Worm (Caenorhabditis elegans) whole organism, mixed stage, embryonic: ENCODE data around the gene rpoa-12.

Source experiments
- M03D4.4 ChIP-seq: sonication (generic microtip); optimal IDR thresholded peaks from 2 replicates; lab custom pipeline; 2017; ENCODE audit warnings: mild to moderate bottlenecking, missing genetic modification characterization, missing compliant biosample characterization
- bed-3 ChIP-seq: fragments of 200-800 bp; sonication (Bioruptor generic); optimal IDR thresholded peaks from 3 replicates; lab custom pipeline; 2018; ENCODE audit warnings: mild to moderate bottlenecking, missing genetic modification characterization, moderate library complexity, missing compliant biosample characterization
- blmp-1 ChIP-seq: fragments of 150-350 bp; optimal IDR thresholded peaks from 2 replicates; lab custom pipeline; 2014; ENCODE audit warnings: missing biosample characterization, missing genetic modification characterization
- ceh-39 ChIP-seq: fragments of 150-350 bp; optimal IDR thresholded peaks from 2 replicates; lab custom pipeline; 2014; ENCODE audit warnings: missing biosample characterization, missing genetic modification characterization
- ceh-43 ChIP-seq: fragments of 200-800 bp; sonication (Bioruptor generic); optimal IDR thresholded peaks from 2 replicates; lab custom pipeline; 2018; ENCODE audit warnings: mild to moderate bottlenecking, missing genetic modification characterization, moderate library complexity, missing compliant biosample characterization
- ceh-83 ChIP-seq: fragments of 200-800 bp; sonication (Bioruptor generic); optimal IDR thresholded peaks from 2 replicates; lab custom pipeline; 2018; ENCODE audit warnings: mild to moderate bottlenecking, missing genetic modification characterization, missing compliant biosample characterization
- ces-1 ChIP-seq: fragments of 150-350 bp; optimal IDR thresholded peaks from 2 replicates; lab custom pipeline; 2014; ENCODE audit warnings: missing biosample characterization, missing genetic modification reagents, missing genetic modification characterization
- cnd-1 ChIP-seq: fragments of 200-800 bp; sonication (Bioruptor generic); optimal IDR thresholded peaks from 2 replicates; lab custom pipeline; 2018; ENCODE audit warnings: mild to moderate bottlenecking, missing genetic modification characterization, missing compliant biosample characterization
- elt-1 ChIP-seq: sonication (generic microtip); optimal IDR thresholded peaks from 2 replicates; lab custom pipeline; 2017; ENCODE audit warnings: missing genetic modification characterization, mild to moderate bottlenecking, missing compliant biosample characterization, antibody characterized with exemption, moderate library complexity, borderline replicate concordance; ENCODE audit not compliant: insufficient read depth
- elt-3 ChIP-seq: fragments of 150-350 bp; optimal IDR thresholded peaks from 2 replicates; lab custom pipeline; 2014; ENCODE audit warnings: missing biosample characterization, missing genetic modification characterization
- flh-1 ChIP-seq: fragments of 200-800 bp; sonication (Bioruptor generic); optimal IDR thresholded peaks from 2 replicates; lab custom pipeline; 2018; ENCODE audit warnings: mild to moderate bottlenecking, missing genetic modification characterization, moderate library complexity, missing compliant biosample characterization
- hlh-1 ChIP-seq: fragments of 150-350 bp; optimal IDR thresholded peaks from 2 replicates; lab custom pipeline; 2014; ENCODE audit warnings: missing biosample characterization, missing genetic modification reagents, missing genetic modification characterization
- lin-13 ChIP-seq: fragments of 150-350 bp; optimal IDR thresholded peaks from 2 replicates; lab custom pipeline; 2014; ENCODE audit warnings: missing biosample characterization, missing genetic modification characterization
- lin-32 ChIP-seq: fragments of 200-800 bp; sonication (Bioruptor generic); optimal IDR thresholded peaks from 2 replicates; lab custom pipeline; 2018; ENCODE audit warnings: mild to moderate bottlenecking, missing genetic modification characterization, missing compliant biosample characterization
- lsy-2 ChIP-seq: fragments of 150-350 bp; optimal IDR thresholded peaks from 2 replicates; lab custom pipeline; 2014; ENCODE audit warnings: missing biosample characterization, missing genetic modification characterization
- mab-5 ChIP-seq: fragments of 150-350 bp; optimal IDR thresholded peaks from 2 replicates; lab custom pipeline; 2014; ENCODE audit warnings: missing biosample characterization, missing genetic modification characterization
- nhr-12 ChIP-seq: fragments of 150-350 bp; optimal IDR thresholded peaks from 2 replicates; lab custom pipeline; 2014; ENCODE audit warnings: missing biosample characterization, missing genetic modification characterization
- nhr-2 ChIP-seq: fragments of 150-350 bp; optimal IDR thresholded peaks from 2 replicates; lab custom pipeline; 2014; ENCODE audit warnings: missing biosample characterization, missing genetic modification characterization
- nhr-237 ChIP-seq: fragments of 150-350 bp; optimal IDR thresholded peaks from 2 replicates; lab custom pipeline; 2014; ENCODE audit warnings: missing biosample characterization, missing genetic modification characterization
- pha-4 ChIP-seq: fragments of 150-350 bp; optimal IDR thresholded peaks from 2 replicates; lab custom pipeline; 2018; ENCODE audit warnings: missing biosample characterization, missing genetic modification reagents, missing genetic modification characterization
- snpc-4 ChIP-seq: fragments of 150-350 bp; optimal IDR thresholded peaks from 2 replicates; lab custom pipeline; 2014; ENCODE audit warnings: missing biosample characterization, missing genetic modification characterization
- sptf-1 ChIP-seq: sonication (generic microtip); optimal IDR thresholded peaks from 2 replicates; lab custom pipeline; 2017; ENCODE audit warnings: mild to moderate bottlenecking, missing genetic modification characterization, moderate library complexity, missing compliant biosample characterization
- unc-120 ChIP-seq: sonication (generic microtip); optimal IDR thresholded peaks from 2 replicates; lab custom pipeline; 2017; ENCODE audit warnings: missing genetic modification characterization, missing compliant biosample characterization; ENCODE audit not compliant: poor library complexity, severe bottlenecking
- unc-39 ChIP-seq: fragments of 150-350 bp; optimal IDR thresholded peaks from 2 replicates; lab custom pipeline; 2014; ENCODE audit warnings: missing biosample characterization, missing genetic modification characterization
- unc-62 ChIP-seq: fragments of 150-350 bp; optimal IDR thresholded peaks from 2 replicates; lab custom pipeline; 2014; ENCODE audit warnings: missing biosample characterization, missing genetic modification reagents, missing genetic modification characterization
- zip-8 ChIP-seq: fragments of 150-350 bp; optimal IDR thresholded peaks from 2 replicates; lab custom pipeline; 2014; ENCODE audit warnings: missing biosample characterization, missing genetic modification characterization
- ztf-11 ChIP-seq: fragments of 150-350 bp; optimal IDR thresholded peaks from 2 replicates; lab custom pipeline; 2014; ENCODE audit warnings: missing biosample characterization, missing genetic modification characterization

Gene rpoa-12

ce11 chrV:14449397-14449796 lies 26.3 kb upstream of the rpoa-12 start, which contains the start of gene F23B12.7:
Gene F23B12.7 (plus strand): TSS chrV:14449697.
- no peak for TF ChIP-seq flh-1 (GFP tag; lab: Kevin White, UChicago)
- no peak for TF ChIP-seq zip-8 (tag; lab: Kevin White, UChicago)

- TF ChIP-seq nhr-12 (tag; lab: Kevin White, UChicago) (no peak), sptf-1 (tag; lab: Kevin White, UChicago) (no peak), zip-8 (tag; lab: Kevin White, UChicago) (no peak), bed-3 (GFP tag; lab: Kevin White, UChicago) (no peak), ceh-43 (GFP tag; lab: Kevin White, UChicago) (no peak), ces-1 (GFP tag; lab: Kevin White, UChicago) (no peak), unc-62 (GFP tag; lab: Kevin White, UChicago) (no peak), ceh-83 (GFP tag; lab: Kevin White, UChicago) (no peak), cnd-1 (tag; lab: Kevin White, UChicago) (no peak), elt-3 (tag; lab: Kevin White, UChicago) (no peak), mab-5 (tag; lab: Kevin White, UChicago) (no peak), hlh-1 (tag; lab: Kevin White, UChicago) (no peak), M03D4.4 (tag; lab: Kevin White, UChicago) (no peak), nhr-2 (no peak)
Observed at ce11 chrV:14448669-14449068, 25.6 kb upstream of the rpoa-12 start.

- no peak for TF ChIP-seq elt-1 (tag; lab: Kevin White, UChicago)
- TF ChIP-seq mab-5 (tag; lab: Kevin White, UChicago), result no peak
- no peak for TF ChIP-seq pha-4 (tag; lab: Kevin White, UChicago)
- TF ChIP-seq M03D4.4 (tag; lab: Kevin White, UChicago), result no peak
- TF ChIP-seq nhr-2, result no peak
- no peak for TF ChIP-seq lin-32 (GFP tag; lab: Kevin White, UChicago)
- no peak for TF ChIP-seq unc-39 (tag; lab: Kevin White, UChicago)
- TF ChIP-seq ceh-39 (tag; lab: Kevin White, UChicago), result no peak
- TF ChIP-seq unc-120 (tag; lab: Kevin White, UChicago), result no peak
- TF ChIP-seq nhr-237, result no peak
- TF ChIP-seq flh-1 (GFP tag; lab: Kevin White, UChicago), result no peak
- no peak for TF ChIP-seq ceh-83 (GFP tag; lab: Kevin White, UChicago)
- no peak for TF ChIP-seq cnd-1 (tag; lab: Kevin White, UChicago)
- TF ChIP-seq sptf-1 (tag; lab: Kevin White, UChicago), result no peak
- TF ChIP-seq lin-13, result no peak
- no peak for TF ChIP-seq blmp-1 (tag; lab: Kevin White, UChicago)
Observed at ce11 chrV:14447240-14447763, 24.2 kb upstream of the rpoa-12 start, which contains the start of the genes dlat-1 and fntb-1. Gene dlat-1 (minus strand): TSS chrV:14447290. Gene fntb-1 (plus strand): TSS chrV:14447651.

- TF ChIP-seq nhr-237 (no peak), cnd-1 (tag; lab: Kevin White, UChicago) (no peak), ztf-11 (no peak), lin-13 (no peak), ceh-39 (tag; lab: Kevin White, UChicago) (no peak)
Observed at ce11 chrV:14446453-14446852, 23.3 kb upstream of the rpoa-12 start.

- TF ChIP-seq cnd-1 (tag; lab: Kevin White, UChicago), result peak; percentile 16
Observed at ce11 chrV:14443471-14444015, 20.4 kb upstream of the rpoa-12 start.

- TF ChIP-seq ztf-11 (no peak), ces-1 (GFP tag; lab: Kevin White, UChicago) (no peak)
Observed at ce11 chrV:14440841-14441240, 17.7 kb upstream of the rpoa-12 start, which contains the start of gene F23B12.4. Gene F23B12.4 (plus strand): TSS chrV:14441141.

ce11 chrV:14439236-14439635 lies 16.1 kb upstream of the rpoa-12 start:
- TF ChIP-seq snpc-4 (tag; lab: Kevin White, UChicago), result no peak
- TF ChIP-seq ces-1 (GFP tag; lab: Kevin White, UChicago), result no peak
- no peak for TF ChIP-seq hlh-1 (tag; lab: Kevin White, UChicago)
- no peak for TF ChIP-seq elt-1 (tag; lab: Kevin White, UChicago)
- TF ChIP-seq nhr-2, result no peak
- no peak for TF ChIP-seq lsy-2 (tag; lab: Kevin White, UChicago)
- TF ChIP-seq ceh-39 (tag; lab: Kevin White, UChicago), result no peak
